Fruit fly (Drosophila melanogaster): ENCODE data around the gene alpha-Man-Ib.
A peak's percentile ranks its signal among the peaks of the same experiment; 100 is the strongest.

alpha-Man-Ib gene

DNA sequence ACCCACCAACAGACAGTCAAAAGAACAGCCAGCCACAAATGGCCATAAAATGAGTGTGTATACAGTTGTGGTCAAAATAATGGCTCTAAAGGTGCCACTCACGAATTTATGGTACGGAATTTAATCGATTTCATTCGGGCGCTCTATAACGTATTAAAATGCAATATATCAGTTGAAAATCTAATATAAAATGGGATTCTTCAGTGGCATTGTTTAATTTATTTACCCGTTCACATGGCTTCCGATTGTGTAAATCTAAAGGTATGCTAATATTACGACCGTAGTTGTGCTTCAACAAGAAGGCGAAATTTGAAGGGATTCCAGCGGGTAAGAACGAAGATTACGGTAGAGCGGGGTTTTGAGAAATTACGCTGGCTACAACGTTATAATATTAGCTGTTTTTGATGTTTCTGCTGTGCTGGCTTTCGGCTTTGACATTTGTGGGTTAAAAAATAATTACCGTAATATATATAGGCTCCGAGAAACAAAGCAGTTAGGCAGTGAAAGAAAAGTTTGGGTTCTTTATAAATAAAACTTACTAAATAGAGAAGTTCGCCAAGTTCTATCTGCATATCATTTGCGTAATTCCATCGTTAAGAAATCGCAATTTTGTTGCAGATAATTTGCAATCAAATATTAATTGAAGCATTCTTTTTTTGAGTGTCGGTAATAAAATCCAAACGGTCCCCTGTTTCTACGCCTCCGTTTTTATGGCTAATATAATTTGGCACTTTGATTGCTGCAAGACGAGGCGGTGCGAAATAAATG lies 36.8 kb downstream of the alpha-Man-Ib start:
- no peak for TF ChIP-seq CG8478 (optimal IDR thresholded peaks at IDR 0.05)
- TF ChIP-seq EcR (GFP tag; optimal IDR thresholded peaks at IDR 0.05), result no peak
- TF ChIP-seq psq (optimal IDR thresholded peaks at IDR 0.05), result no peak
- TF ChIP-seq usp (GFP tag; optimal IDR thresholded peaks at IDR 0.05), result no peak
- no peak for TF ChIP-seq Dll (optimal IDR thresholded peaks at IDR 0.05)
- no peak for TF ChIP-seq pan (optimal IDR thresholded peaks at IDR 0.05)

DNA sequence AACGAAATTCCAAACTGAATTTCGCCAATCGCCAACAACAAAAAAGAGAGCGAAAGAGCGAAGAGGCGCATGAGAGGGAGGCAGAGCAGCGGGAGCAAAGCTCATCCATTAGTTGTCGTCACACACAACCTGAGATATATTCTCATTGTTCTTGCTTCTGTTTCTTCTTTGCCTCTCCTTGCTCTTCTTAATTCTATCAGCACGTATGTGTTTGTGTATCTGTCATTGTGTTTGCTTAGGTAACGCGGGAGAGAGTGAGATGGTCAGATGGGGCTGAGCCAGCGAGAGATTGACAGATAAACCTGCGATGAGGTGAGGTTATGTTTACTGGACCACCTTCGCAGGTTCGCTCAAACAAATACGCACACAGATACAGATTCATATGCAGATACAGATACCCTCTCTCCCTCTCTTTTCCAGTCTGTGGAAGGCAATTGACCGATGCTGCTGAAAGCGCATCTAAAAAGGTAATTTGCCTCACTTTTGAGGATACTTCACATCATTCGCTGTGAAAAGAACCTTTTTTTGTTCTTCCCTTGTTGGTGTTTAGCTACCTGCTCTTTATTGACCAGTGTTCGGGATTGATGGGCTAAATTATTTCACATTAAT lies 38.5 kb downstream of the alpha-Man-Ib start:
- peak in 1 of 2 experiments; percentile 0 for TF ChIP-seq EcR (GFP tag; optimal IDR thresholded peaks at IDR 0.05)
- no peak for TF ChIP-seq Dll (optimal IDR thresholded peaks at IDR 0.05)

DNA sequence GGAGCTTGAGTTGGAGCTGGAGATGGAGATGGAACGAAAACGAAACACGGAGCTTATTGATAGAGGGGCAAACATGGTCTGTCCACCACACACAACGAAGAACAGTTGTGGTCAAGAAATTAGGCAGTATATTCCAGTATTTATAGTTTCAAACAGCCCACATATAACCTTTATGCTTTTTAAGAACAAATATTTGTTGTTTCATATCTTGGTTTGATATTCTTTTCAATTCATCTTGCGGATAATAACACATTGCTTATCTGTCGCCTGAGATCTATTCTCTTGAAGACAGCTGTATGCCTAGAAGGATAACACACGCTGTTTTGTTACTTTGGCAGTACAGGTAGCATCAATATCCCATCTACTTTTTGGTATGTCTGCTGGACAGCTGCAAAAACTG lies 39.8 kb downstream of the alpha-Man-Ib start:
- TF ChIP-seq CG8478 (optimal IDR thresholded peaks at IDR 0.05) (no peak), Dll (optimal IDR thresholded peaks at IDR 0.05) (no peak), usp (GFP tag; optimal IDR thresholded peaks at IDR 0.05) (no peak), pan (optimal IDR thresholded peaks at IDR 0.05) (no peak), psq (optimal IDR thresholded peaks at IDR 0.05) (no peak), EcR (GFP tag; optimal IDR thresholded peaks at IDR 0.05) (no peak)

DNA sequence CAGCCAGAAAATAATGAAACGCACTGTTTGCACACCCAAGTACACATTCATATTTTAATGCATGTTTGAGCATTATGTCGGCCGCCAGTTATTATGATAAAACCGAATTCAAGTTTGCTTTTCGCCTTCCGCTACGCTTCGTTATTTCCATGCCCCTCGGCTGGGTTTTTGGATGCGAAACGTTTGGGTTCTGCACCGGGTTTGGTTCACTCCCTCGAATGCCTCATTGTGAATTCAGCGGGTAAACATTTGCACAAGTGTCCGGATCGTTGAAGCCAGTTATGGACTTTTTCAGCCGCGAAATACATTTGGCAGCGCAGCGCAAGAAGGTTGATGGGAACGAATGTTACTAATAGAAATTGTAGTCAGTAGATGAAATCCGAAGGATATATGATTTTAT lies 41.5 kb downstream of the alpha-Man-Ib start:
- TF ChIP-seq pan (optimal IDR thresholded peaks at IDR 0.05), result no peak
- no peak for TF ChIP-seq EcR (GFP tag; optimal IDR thresholded peaks at IDR 0.05)
- no peak for TF ChIP-seq usp (GFP tag; optimal IDR thresholded peaks at IDR 0.05)
- no peak for TF ChIP-seq Dll (optimal IDR thresholded peaks at IDR 0.05)
- no peak for TF ChIP-seq CG8478 (optimal IDR thresholded peaks at IDR 0.05)

DNA sequence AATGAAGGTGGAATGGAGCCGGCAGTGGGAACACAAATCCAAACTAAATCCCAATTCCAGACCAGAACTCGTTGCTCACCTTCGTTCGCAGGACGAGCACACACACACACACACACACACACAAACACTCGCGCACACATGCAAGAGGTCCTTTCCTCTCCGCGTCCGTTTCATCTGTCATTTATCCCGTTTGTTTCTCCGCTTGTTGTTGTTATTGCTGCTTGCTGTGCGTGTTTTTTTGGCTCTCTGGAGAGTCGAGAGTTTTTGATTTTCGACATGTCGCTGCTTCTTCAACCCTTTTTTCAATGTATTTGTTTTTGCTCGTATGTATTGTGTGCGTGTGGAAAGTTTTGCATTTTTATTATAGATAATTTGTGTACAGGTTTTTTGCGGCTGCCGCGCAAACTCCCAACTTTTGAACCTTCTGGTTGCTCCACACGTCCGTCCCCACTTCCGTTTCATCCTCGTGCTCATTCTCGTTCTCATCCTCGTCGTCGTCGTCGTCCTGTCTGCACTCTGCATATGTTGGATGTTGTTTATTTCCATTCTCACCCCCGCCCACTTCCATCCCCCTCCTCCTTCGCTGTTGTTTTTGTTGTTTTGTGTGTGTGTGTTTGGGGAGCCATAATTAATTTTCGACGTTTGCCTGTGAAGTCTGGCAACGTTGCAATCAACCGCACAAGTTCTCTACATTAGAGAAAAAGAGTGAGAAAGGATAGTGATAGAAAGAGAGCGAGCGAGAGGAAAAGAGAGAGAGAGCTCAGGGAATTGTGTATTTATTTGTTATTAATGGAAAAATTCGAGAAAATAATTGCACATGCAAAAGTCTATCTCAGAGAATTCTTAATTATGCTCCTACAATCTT lies 43.2 kb downstream of the alpha-Man-Ib start:
- TF ChIP-seq Dll (optimal IDR thresholded peaks at IDR 0.05) (no peak), pan (optimal IDR thresholded peaks at IDR 0.05) (no peak), EcR (GFP tag; optimal IDR thresholded peaks at IDR 0.05) (no peak), usp (GFP tag; optimal IDR thresholded peaks at IDR 0.05) (no peak), psq (optimal IDR thresholded peaks at IDR 0.05) (no peak), CG8478 (optimal IDR thresholded peaks at IDR 0.05) (no peak)

DNA sequence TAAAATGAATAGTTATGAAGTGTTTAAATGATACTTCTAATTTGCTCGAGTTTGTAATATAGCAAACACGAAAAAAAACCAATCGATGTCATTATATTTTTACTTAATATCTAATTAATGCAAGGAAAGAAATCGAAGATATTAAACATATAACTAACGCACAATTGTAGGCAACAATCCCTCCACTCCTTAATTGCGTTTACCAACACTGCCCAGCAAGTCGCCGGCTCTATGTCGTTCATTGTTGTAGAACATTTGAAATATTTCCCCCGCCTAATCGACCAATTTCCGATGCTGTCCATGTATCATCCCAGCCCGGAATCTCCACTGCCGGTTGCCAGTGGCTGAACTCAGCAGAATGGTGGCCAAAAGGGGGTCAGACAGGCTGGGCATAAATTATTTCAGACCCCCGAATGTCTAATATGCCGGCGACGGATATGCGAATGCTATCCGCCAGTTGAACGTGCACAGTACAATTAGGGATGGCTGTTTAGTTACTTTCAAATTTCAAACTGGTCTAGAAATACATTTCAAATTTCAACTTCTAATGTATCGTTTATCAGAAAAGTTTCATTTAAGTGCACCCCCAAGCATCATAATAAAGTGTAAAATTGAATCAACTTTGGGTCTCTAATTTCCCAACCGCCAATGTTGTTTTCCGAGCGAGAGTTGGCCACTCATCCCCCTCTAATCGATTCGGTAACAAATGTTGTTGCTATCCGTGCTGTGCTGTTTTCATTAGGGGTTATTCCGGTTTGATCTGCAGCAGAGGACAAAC lies 44.0 kb downstream of the alpha-Man-Ib start:
- TF ChIP-seq CG8478 (optimal IDR thresholded peaks at IDR 0.05), result no peak
- no peak for TF ChIP-seq usp (GFP tag; optimal IDR thresholded peaks at IDR 0.05)
- no peak for TF ChIP-seq pan (optimal IDR thresholded peaks at IDR 0.05)
- no peak for TF ChIP-seq Dll (optimal IDR thresholded peaks at IDR 0.05)

DNA sequence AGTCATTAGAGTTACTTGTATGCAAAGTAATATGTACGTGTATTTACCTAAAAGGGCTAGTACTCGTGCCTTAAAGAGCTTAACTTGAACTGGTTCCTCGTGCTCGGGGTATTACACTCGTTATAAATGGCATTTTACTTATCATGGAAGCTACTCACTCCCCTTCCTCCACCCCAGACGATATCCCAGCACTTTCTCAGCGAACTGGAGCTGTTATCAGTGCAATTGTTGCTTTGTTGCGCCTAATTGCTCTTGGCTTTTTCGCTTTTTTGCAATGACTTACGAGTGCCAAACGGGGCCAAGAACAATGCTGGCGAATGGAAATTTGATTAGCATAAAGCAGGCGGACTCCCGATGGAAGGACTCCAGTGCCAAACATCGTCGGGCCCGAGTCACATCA lies 45.5 kb downstream of the alpha-Man-Ib start:
- TF ChIP-seq pan (optimal IDR thresholded peaks at IDR 0.05), result no peak
- TF ChIP-seq psq (optimal IDR thresholded peaks at IDR 0.05), result no peak
- TF ChIP-seq EcR (GFP tag; optimal IDR thresholded peaks at IDR 0.05), result no peak
- TF ChIP-seq usp (GFP tag; optimal IDR thresholded peaks at IDR 0.05), result no peak
- TF ChIP-seq Dll (optimal IDR thresholded peaks at IDR 0.05), result no peak
- no peak for TF ChIP-seq CG8478 (optimal IDR thresholded peaks at IDR 0.05)

DNA sequence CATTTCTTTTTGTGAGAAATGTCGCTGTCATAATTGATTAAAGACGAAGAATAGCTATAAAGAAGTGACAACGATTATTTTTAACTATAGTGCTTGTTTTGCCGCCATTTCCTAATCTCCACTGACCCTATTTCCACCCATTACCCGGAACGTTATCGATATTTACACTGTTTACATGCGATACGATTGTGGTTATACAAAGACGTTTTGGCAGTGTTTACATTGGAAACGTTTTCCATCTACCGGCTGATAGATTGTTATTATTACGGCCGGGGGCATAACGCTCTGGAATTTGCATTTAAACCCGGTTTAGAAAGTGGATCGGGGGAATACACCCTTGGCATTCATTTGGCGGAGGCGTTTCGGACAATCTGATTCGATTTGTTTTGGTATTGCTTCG lies 46.3 kb downstream of the alpha-Man-Ib start:
- TF ChIP-seq CG8478 (optimal IDR thresholded peaks at IDR 0.05) (no peak), usp (GFP tag; optimal IDR thresholded peaks at IDR 0.05) (no peak)

DNA sequence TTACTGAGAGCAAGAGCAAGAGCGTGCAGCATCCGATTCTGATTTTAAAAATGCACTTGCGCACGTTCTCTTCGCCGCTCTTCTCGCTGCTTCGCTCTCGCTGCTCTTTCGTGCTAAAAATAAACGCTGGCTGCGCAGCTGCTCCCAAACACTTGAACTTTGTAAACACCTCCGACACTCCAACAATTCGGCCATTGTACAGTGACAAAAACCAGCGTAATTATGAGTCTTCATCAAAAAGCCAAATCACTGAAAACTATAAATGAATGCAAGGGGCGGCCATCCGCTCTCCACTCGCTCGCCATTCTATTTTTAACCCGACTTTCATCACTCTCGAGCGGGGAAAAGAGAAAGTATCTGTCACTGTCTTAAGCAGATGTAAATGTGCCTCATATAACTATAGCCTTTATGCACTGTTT lies 47.9 kb downstream of the alpha-Man-Ib start:
- TF ChIP-seq EcR (GFP tag; optimal IDR thresholded peaks at IDR 0.05), result peak in 1 of 2 experiments; percentile 40
- no peak for TF ChIP-seq usp (GFP tag; optimal IDR thresholded peaks at IDR 0.05)
- peak; percentile 85 for TF ChIP-seq Dll (optimal IDR thresholded peaks at IDR 0.05)
- no peak for TF ChIP-seq psq (optimal IDR thresholded peaks at IDR 0.05)
- TF ChIP-seq CG8478 (optimal IDR thresholded peaks at IDR 0.05), result no peak
- no peak for TF ChIP-seq pan (optimal IDR thresholded peaks at IDR 0.05)

DNA sequence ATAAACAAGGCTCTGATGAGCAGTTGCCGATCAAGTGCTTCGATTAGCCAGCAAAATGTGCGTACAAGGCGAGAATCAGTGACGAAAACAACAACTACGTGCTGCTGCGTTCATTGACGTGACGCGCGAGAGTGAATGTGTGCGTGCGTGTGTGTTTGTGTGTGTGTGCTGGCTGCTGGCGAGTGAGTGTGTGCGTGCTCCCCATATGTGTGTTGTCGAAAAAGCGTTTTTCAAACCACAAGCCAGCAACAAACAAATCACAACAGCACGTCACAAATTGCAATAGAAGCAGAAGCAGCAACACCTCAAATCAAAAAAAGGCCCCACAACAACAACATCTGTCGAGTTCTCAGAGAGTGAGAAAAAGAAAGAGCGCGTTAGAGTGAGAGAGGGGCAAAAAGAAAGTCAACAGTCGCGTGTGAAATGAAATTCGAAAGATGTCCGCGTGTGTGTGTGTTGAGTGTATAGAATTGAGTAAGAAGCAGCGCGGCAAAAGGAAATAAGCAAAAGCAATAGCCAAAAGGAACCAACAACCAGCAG lies 48.6 kb downstream of the alpha-Man-Ib start:
- no peak for TF ChIP-seq EcR (GFP tag; optimal IDR thresholded peaks at IDR 0.05)
- no peak for TF ChIP-seq psq (optimal IDR thresholded peaks at IDR 0.05)
- peak; percentile 46 for TF ChIP-seq Dll (optimal IDR thresholded peaks at IDR 0.05)

DNA sequence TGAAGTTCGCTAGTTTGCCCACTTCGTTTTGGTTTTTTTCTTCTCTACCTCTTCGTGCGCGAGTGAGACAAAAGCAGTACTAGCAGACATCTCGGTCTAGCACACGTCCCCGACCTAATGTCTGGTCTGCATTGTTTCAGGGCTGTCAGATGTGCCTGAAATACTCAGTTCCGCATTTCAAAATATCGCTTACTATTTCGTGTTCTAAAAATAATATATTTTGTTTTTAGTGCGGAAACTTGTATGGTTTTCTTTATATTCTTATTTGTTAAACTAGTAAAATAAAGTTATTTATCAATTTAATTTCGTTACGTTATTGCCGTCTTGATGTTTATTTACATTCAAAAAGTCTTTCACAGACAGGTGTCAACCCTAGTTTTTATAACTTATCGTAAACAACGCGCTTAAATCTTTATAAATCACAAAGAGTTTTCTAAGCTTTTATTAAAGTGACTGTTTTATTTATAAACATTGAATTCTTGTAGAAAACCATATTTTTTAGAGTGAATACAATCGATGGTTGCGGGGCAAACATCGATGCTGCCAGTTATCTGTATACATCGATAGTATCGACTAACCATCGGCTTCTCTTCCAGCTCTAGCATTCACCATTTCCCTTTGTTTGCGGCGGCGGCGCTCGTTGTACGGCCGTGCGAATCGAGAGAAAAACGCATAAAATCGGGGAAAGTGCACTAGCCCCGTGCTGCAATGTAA lies 49.3 kb downstream of the alpha-Man-Ib start:
- TF ChIP-seq CG8478 (optimal IDR thresholded peaks at IDR 0.05) (peak; percentile 46), EcR (GFP tag; optimal IDR thresholded peaks at IDR 0.05) (peak in 1 of 2 experiments; percentile 71), pan (optimal IDR thresholded peaks at IDR 0.05) (no peak)

All from whole organism.